Worm (Caenorhabditis elegans): ENCODE data around the gene rap-2.

ce11 chrV:15020732-15021131, 43.2 kb downstream of the rap-2 start, which contains the start of gene F14H8.5:
- no peak for TF ChIP-seq hlh-13 (GFP tag; optimal IDR thresholded peaks at IDR 0.05)
- TF ChIP-seq ceh-2 (tag; optimal IDR thresholded peaks at IDR 0.05): no peak
- no peak for TF ChIP-seq ceh-9 (tag; optimal IDR thresholded peaks at IDR 0.05)
- TF ChIP-seq pax-1 (tag; optimal IDR thresholded peaks at IDR 0.05): no peak
- TF ChIP-seq unc-55 (GFP tag; optimal IDR thresholded peaks at IDR 0.05): no peak
- TF ChIP-seq dve-1 (tag; optimal IDR thresholded peaks at IDR 0.05): no peak
- TF ChIP-seq fax-1 (tag; optimal IDR thresholded peaks at IDR 0.05): no peak
